Worm (Caenorhabditis elegans) whole organism, L1 larva: ENCODE results near the gene glt-5.

Experiments used
- C04F5.9 ChIP-seq: sonication (generic microtip); optimal IDR thresholded peaks from 2 replicates; lab custom pipeline; 2016; ENCODE audit warnings: missing genetic modification characterization, missing compliant biosample characterization
- C16A3.4 ChIP-seq: fragments of 150-350 bp; optimal IDR thresholded peaks from 2 replicates; lab custom pipeline; 2014; ENCODE audit warnings: missing biosample characterization, missing genetic modification characterization
- C34B4.2 ChIP-seq: sonication (generic microtip); optimal IDR thresholded peaks from 2 replicates; lab custom pipeline; 2017; ENCODE audit warnings: mild to moderate bottlenecking, missing genetic modification characterization, missing compliant biosample characterization
- F16B12.6 ChIP-seq: fragments of 150-350 bp; optimal IDR thresholded peaks from 2 replicates; lab custom pipeline; 2014; ENCODE audit warnings: missing biosample characterization, missing genetic modification characterization
- ama-1 ChIP-seq: fragments of 150-350 bp; optimal IDR thresholded peaks from 2 replicates; lab custom pipeline; 2014
- blmp-1 ChIP-seq: fragments of 150-350 bp; optimal IDR thresholded peaks from 2 replicates; lab custom pipeline; 2014; ENCODE audit warnings: missing biosample characterization, missing genetic modification characterization
- ceh-63 ChIP-seq: fragments of 200-800 bp; sonication (Bioruptor generic); optimal IDR thresholded peaks from 2 replicates; lab custom pipeline; 2018; ENCODE audit warnings: mild to moderate bottlenecking, missing genetic modification characterization, missing compliant biosample characterization
- ceh-82 ChIP-seq, 3 experiments: fragments of 150-350 bp in 1 of 3; sonication (generic microtip) in 2 of 3; optimal IDR thresholded peaks; 2 replicates each; lab custom pipeline; 2014 to 2017; ENCODE audit warnings: missing biosample characterization in 3 of 3, missing genetic modification characterization in 3 of 3
- dpl-1 ChIP-seq, 3 experiments: fragments of 150-350 bp in 2 of 3; sonication (generic microtip) in 1 of 3; optimal IDR thresholded peaks; 2 replicates each; lab custom pipeline; 2014 to 2017; ENCODE audit warnings: missing biosample characterization in 3 of 3, missing genetic modification characterization in 3 of 3, missing genetic modification reagents in 3 of 3
- efl-1 ChIP-seq, 4 experiments: fragments of 150-350 bp; optimal IDR thresholded peaks in 3 of 4; peaks in 1 of 4; 1 replicate in 1 of 4; 2 replicates in 3 of 4; lab custom pipeline; 2014; ENCODE audit warnings: missing biosample characterization in 2 of 4, missing genetic modification characterization in 2 of 4, missing genetic modification reagents in 2 of 4
- efl-3 ChIP-seq: fragments of 200-800 bp; sonication (Bioruptor generic); optimal IDR thresholded peaks from 2 replicates; lab custom pipeline; 2018; ENCODE audit warnings: mild to moderate bottlenecking, missing genetic modification characterization, missing compliant biosample characterization
- egl-13 ChIP-seq: sonication (generic microtip); optimal IDR thresholded peaks from 2 replicates; lab custom pipeline; 2016; ENCODE audit warnings: missing genotype, missing genetic modification reagents, missing genetic modification characterization, missing compliant biosample characterization
- elt-3 ChIP-seq, 6 experiments: fragments of 150-350 bp in 1 of 6; sonication (generic microtip); optimal IDR thresholded peaks; 2 replicates each; lab custom pipeline; 2017 to 2018; ENCODE audit warnings: missing biosample characterization in 6 of 6, missing genetic modification characterization in 6 of 6, inconsistent platforms in 1 of 6
- ets-5 ChIP-seq: fragments of 200-800 bp; sonication (Bioruptor generic); IDR thresholded peaks from 2 replicates; pipeline ENCODE4 v1.3.6; 2022; ENCODE audit warnings: missing genetic modification characterization, missing compliant biosample characterization
- fkh-10 ChIP-seq: sonication (generic microtip); optimal IDR thresholded peaks from 2 replicates; lab custom pipeline; 2017; ENCODE audit warnings: missing biosample characterization, missing genetic modification reagents, missing genetic modification characterization
- fkh-8 ChIP-seq: sonication (generic microtip); optimal IDR thresholded peaks from 2 replicates; lab custom pipeline; 2016; ENCODE audit warnings: mild to moderate bottlenecking, missing genetic modification characterization, missing compliant biosample characterization
- grh-1 ChIP-seq: fragments of 200-800 bp; sonication (Bioruptor generic); IDR thresholded peaks from 2 replicates; pipeline ENCODE4 v1.3.6; 2022; ENCODE audit warnings: missing genetic modification reagents, missing genetic modification characterization, missing compliant biosample characterization
- hlh-17 ChIP-seq: fragments of 200-800 bp; sonication (Bioruptor generic); optimal IDR thresholded peaks from 2 replicates; lab custom pipeline; 2018; ENCODE audit warnings: missing genetic modification characterization, mild to moderate bottlenecking, missing compliant biosample characterization, moderate library complexity, borderline replicate concordance
- irx-1 ChIP-seq: sonication (generic microtip); optimal IDR thresholded peaks from 2 replicates; lab custom pipeline; 2016; ENCODE audit warnings: missing genetic modification characterization, missing compliant biosample characterization
- isw-1 ChIP-seq: fragments of 200-800 bp; sonication (Bioruptor generic); IDR thresholded peaks from 2 replicates; pipeline ENCODE4 v1.3.6; 2022; ENCODE audit warnings: missing genetic modification characterization, missing compliant biosample characterization
- lin-14 ChIP-seq: fragments of 200-800 bp; sonication (Bioruptor generic); optimal IDR thresholded peaks from 2 replicates; lab custom pipeline; 2018; ENCODE audit warnings: mild to moderate bottlenecking, missing genetic modification characterization, moderate library complexity, missing compliant biosample characterization
- lin-15B ChIP-seq: fragments of 150-350 bp; sonication (generic microtip); optimal IDR thresholded peaks from 3 replicates; lab custom pipeline; 2014; ENCODE audit warnings: missing biosample characterization, missing genetic modification characterization
- lin-35 ChIP-seq, 2 experiments: fragments of 150-350 bp; optimal IDR thresholded peaks; 2 replicates each; lab custom pipeline; 2014; ENCODE audit warnings: missing biosample characterization in 2 of 2, missing genetic modification characterization in 2 of 2, missing genetic modification reagents in 2 of 2
- lir-3 ChIP-seq: sonication (generic microtip); optimal IDR thresholded peaks from 2 replicates; lab custom pipeline; 2016; ENCODE audit warnings: mild to moderate bottlenecking, missing genetic modification characterization, moderate library complexity, missing compliant biosample characterization; ENCODE audit not compliant: poor library complexity
- mab-9 ChIP-seq: fragments of 200-800 bp; sonication (Bioruptor generic); IDR thresholded peaks from 2 replicates; pipeline ENCODE4 v1.3.6; 2022; ENCODE audit warnings: missing genetic modification reagents, missing genetic modification characterization, missing compliant biosample characterization
- mdl-1 ChIP-seq, 2 experiments: fragments of 150-350 bp; optimal IDR thresholded peaks; 2 replicates each; lab custom pipeline; 2014 to 2017; ENCODE audit warnings: missing biosample characterization in 2 of 2, missing genetic modification characterization in 2 of 2, inconsistent platforms in 1 of 2
- mef-2 ChIP-seq: fragments of 150-350 bp; optimal IDR thresholded peaks from 2 replicates; lab custom pipeline; 2014; ENCODE audit warnings: missing biosample characterization, missing genetic modification characterization
- mep-1 ChIP-seq: fragments of 150-350 bp; optimal IDR thresholded peaks from 2 replicates; lab custom pipeline; 2014; ENCODE audit warnings: missing biosample characterization, missing genetic modification characterization
- nhr-12 ChIP-seq: sonication (generic microtip); optimal IDR thresholded peaks from 2 replicates; lab custom pipeline; 2017; ENCODE audit warnings: missing biosample characterization, missing genetic modification characterization
- nhr-19 ChIP-seq: fragments of 200-800 bp; sonication (Bioruptor generic); conservative IDR thresholded peaks from 2 replicates; pipeline ENCODE4 v1.3.6; 2022; ENCODE audit warnings: missing genetic modification characterization, missing compliant biosample characterization
- nhr-20 ChIP-seq: sonication (generic microtip); optimal IDR thresholded peaks from 2 replicates; lab custom pipeline; 2016; ENCODE audit warnings: mild to moderate bottlenecking, missing genetic modification characterization, missing compliant biosample characterization
- nhr-28 ChIP-seq: fragments of 150-350 bp; optimal IDR thresholded peaks from 2 replicates; lab custom pipeline; 2014; ENCODE audit warnings: missing biosample characterization, missing genetic modification characterization
- nhr-47 ChIP-seq: sonication (generic microtip); optimal IDR thresholded peaks from 2 replicates; lab custom pipeline; 2016; ENCODE audit warnings: mild to moderate bottlenecking, missing genetic modification characterization, moderate library complexity, missing compliant biosample characterization
- nhr-71 ChIP-seq: sonication (generic microtip); optimal IDR thresholded peaks from 2 replicates; lab custom pipeline; 2016; ENCODE audit warnings: mild to moderate bottlenecking, missing genetic modification characterization, moderate library complexity, missing compliant biosample characterization
- nhr-84 ChIP-seq: sonication (generic microtip); optimal IDR thresholded peaks from 2 replicates; lab custom pipeline; 2017; ENCODE audit warnings: missing biosample characterization, missing genetic modification characterization
- pag-3 ChIP-seq: sonication (generic microtip); optimal IDR thresholded peaks from 2 replicates; lab custom pipeline; 2017; ENCODE audit warnings: missing genetic modification characterization, mild to moderate bottlenecking, missing compliant biosample characterization, antibody characterized with exemption, borderline replicate concordance; ENCODE audit not compliant: insufficient read depth
- pqm-1 ChIP-seq: sonication (generic microtip); optimal IDR thresholded peaks from 3 replicates; lab custom pipeline; 2017; ENCODE audit warnings: missing biosample characterization, missing genetic modification characterization
- snu-23 ChIP-seq: sonication (generic microtip); optimal IDR thresholded peaks from 2 replicates; lab custom pipeline; 2016; ENCODE audit warnings: missing genetic modification characterization, missing compliant biosample characterization
- sox-4 ChIP-seq: sonication (generic microtip); optimal IDR thresholded peaks from 2 replicates; lab custom pipeline; 2016; ENCODE audit warnings: missing genetic modification characterization, missing compliant biosample characterization
- sptf-1 ChIP-seq: fragments of 150-350 bp; optimal IDR thresholded peaks from 2 replicates; lab custom pipeline; 2014; ENCODE audit warnings: missing biosample characterization, missing genetic modification characterization
- tlp-1 ChIP-seq: fragments of 150-350 bp; optimal IDR thresholded peaks from 2 replicates; lab custom pipeline; 2014; ENCODE audit warnings: missing biosample characterization, missing genetic modification characterization
- unc-130 ChIP-seq: fragments of 150-350 bp; optimal IDR thresholded peaks from 2 replicates; lab custom pipeline; 2017; ENCODE audit warnings: missing biosample characterization, missing genetic modification characterization, inconsistent platforms
- unc-30 ChIP-seq: sonication (generic microtip); optimal IDR thresholded peaks from 2 replicates; lab custom pipeline; 2017; ENCODE audit warnings: missing biosample characterization, missing genetic modification characterization
- zip-4 ChIP-seq: fragments of 200-800 bp; sonication (Bioruptor generic); optimal IDR thresholded peaks from 2 replicates; lab custom pipeline; 2018; ENCODE audit warnings: mild to moderate bottlenecking, missing genetic modification characterization, moderate library complexity, missing compliant biosample characterization
- ztf-11 ChIP-seq, 2 experiments: sonication (generic microtip); optimal IDR thresholded peaks; 2 replicates each; lab custom pipeline; 2016 to 2017; ENCODE audit warnings: missing genetic modification characterization in 2 of 2, missing biosample characterization in 1 of 2, missing compliant biosample characterization in 1 of 2
- ztf-4 ChIP-seq: fragments of 150-350 bp; optimal IDR thresholded peaks from 2 replicates; lab custom pipeline; 2014; ENCODE audit warnings: missing biosample characterization, missing genetic modification characterization

glt-5 gene

ce11 chrII:9753730-9754129, 45.0 kb upstream of the glt-5 start, which contains the start of gene ZK1321.1:
TSS of gene ZK1321.1 (plus strand) at chrII:9754030.
- TF ChIP-seq efl-1 (optimal IDR thresholded peaks at IDR 0.05; lab: Kevin White, UChicago): no peak
- TF ChIP-seq efl-1 (GFP tag; optimal IDR thresholded peaks at IDR 0.05 in 1 of 2; lab: Kevin White, UChicago): peak in 1 of 2 experiments; percentile 13
- TF ChIP-seq mab-9 (GFP tag; lab: Robert Waterston, UW): no peak

- TF ChIP-seq nhr-12 (tag; lab: Kevin White, UChicago) (no peak), mef-2 (tag; lab: Kevin White, UChicago) (no peak), fkh-10 (no peak), nhr-84 (tag; lab: Kevin White, UChicago) (no peak), egl-13 (tag; lab: Kevin White, UChicago) (no peak), dpl-1 (GFP tag; optimal IDR thresholded peaks at IDR 0.05; lab: Kevin White, UChicago) (no peak), ceh-63 (GFP tag; lab: Kevin White, UChicago) (no peak), ceh-82 (tag; optimal IDR thresholded peaks at IDR 0.05; lab: Kevin White, UChicago) (no peak), lin-35 (GFP tag; optimal IDR thresholded peaks at IDR 0.05; lab: Kevin White, UChicago) (no peak), lir-3 (tag; lab: Kevin White, UChicago) (no peak), ama-1 (lab: Kevin White, UChicago) (no peak), pag-3 (tag; lab: Kevin White, UChicago) (no peak), elt-3 (tag; optimal IDR thresholded peaks at IDR 0.05; lab: Kevin White, UChicago) (peak in 2 of 6 experiments; percentile 61 to 81), efl-1 (optimal IDR thresholded peaks at IDR 0.05; lab: Kevin White, UChicago) (no peak), efl-1 (GFP tag; optimal IDR thresholded peaks at IDR 0.05 in 1 of 2; lab: Kevin White, UChicago) (no peak), hlh-17 (GFP tag; lab: Kevin White, UChicago) (no peak), unc-130 (no peak), C16A3.4 (tag; lab: Kevin White, UChicago) (no peak), zip-4 (GFP tag; lab: Kevin White, UChicago) (no peak), sox-4 (tag; lab: Kevin White, UChicago) (no peak), grh-1 (no peak), irx-1 (tag; lab: Kevin White, UChicago) (no peak), pqm-1 (tag; lab: Kevin White, UChicago) (no peak), tlp-1 (tag; lab: Kevin White, UChicago) (no peak), efl-3 (no peak), nhr-19 (GFP tag; lab: Robert Waterston, UW) (no peak), ets-5 (GFP tag; lab: Robert Waterston, UW) (no peak), C04F5.9 (no peak), snu-23 (GFP tag; lab: Kevin White, UChicago) (no peak), nhr-20 (tag; lab: Kevin White, UChicago) (peak; percentile 52), unc-30 (no peak), nhr-71 (tag; lab: Kevin White, UChicago) (peak; percentile 7), blmp-1 (tag; lab: Kevin White, UChicago) (peak; percentile 43), lin-14 (GFP tag; lab: Kevin White, UChicago) (peak; percentile 49), lin-15B (tag; lab: Kevin White, UChicago) (no peak), ztf-4 (no peak)
Observed at ce11 chrII:9753056-9753455, 44.4 kb upstream of the glt-5 start, which contains the start of gene Y53C12B.7. TSS of gene Y53C12B.7 (minus strand) at chrII:9753218.

- TF ChIP-seq lin-15B (tag; lab: Kevin White, UChicago) (no peak), tlp-1 (tag; lab: Kevin White, UChicago) (no peak), ets-5 (GFP tag; lab: Robert Waterston, UW) (no peak), nhr-47 (tag; lab: Kevin White, UChicago) (no peak), elt-3 (tag; optimal IDR thresholded peaks at IDR 0.05; lab: Kevin White, UChicago) (peak in 4 of 6 experiments; percentile 32 to 86 (median 74)), efl-1 (optimal IDR thresholded peaks at IDR 0.05; lab: Kevin White, UChicago) (no peak), efl-1 (GFP tag; optimal IDR thresholded peaks at IDR 0.05 in 1 of 2; lab: Kevin White, UChicago) (no peak), F16B12.6 (no peak), nhr-20 (tag; lab: Kevin White, UChicago) (peak; percentile 77), mep-1 (tag; lab: Kevin White, UChicago) (no peak), fkh-8 (tag; lab: Kevin White, UChicago) (no peak), isw-1 (GFP tag; lab: Robert Waterston, UW) (no peak), egl-13 (tag; lab: Kevin White, UChicago) (no peak), nhr-19 (GFP tag; lab: Robert Waterston, UW) (peak; percentile 40), nhr-84 (tag; lab: Kevin White, UChicago) (no peak), hlh-17 (GFP tag; lab: Kevin White, UChicago) (no peak), sptf-1 (tag; lab: Kevin White, UChicago) (no peak), snu-23 (GFP tag; lab: Kevin White, UChicago) (peak; percentile 46), lin-14 (GFP tag; lab: Kevin White, UChicago) (peak; percentile 65), nhr-71 (tag; lab: Kevin White, UChicago) (peak; percentile 57), C34B4.2 (tag; lab: Kevin White, UChicago) (no peak), ztf-11 (tag; optimal IDR thresholded peaks at IDR 0.05; lab: Kevin White, UChicago) (no peak), mdl-1 (tag; optimal IDR thresholded peaks at IDR 0.05; lab: Kevin White, UChicago) (no peak), nhr-28 (no peak), ztf-4 (no peak), sox-4 (tag; lab: Kevin White, UChicago) (no peak)
Observed at ce11 chrII:9752278-9752677, 43.6 kb upstream of the glt-5 start.
